Fruit fly (Drosophila melanogaster): ENCODE data around the gene mth.

The mth gene

DNA sequence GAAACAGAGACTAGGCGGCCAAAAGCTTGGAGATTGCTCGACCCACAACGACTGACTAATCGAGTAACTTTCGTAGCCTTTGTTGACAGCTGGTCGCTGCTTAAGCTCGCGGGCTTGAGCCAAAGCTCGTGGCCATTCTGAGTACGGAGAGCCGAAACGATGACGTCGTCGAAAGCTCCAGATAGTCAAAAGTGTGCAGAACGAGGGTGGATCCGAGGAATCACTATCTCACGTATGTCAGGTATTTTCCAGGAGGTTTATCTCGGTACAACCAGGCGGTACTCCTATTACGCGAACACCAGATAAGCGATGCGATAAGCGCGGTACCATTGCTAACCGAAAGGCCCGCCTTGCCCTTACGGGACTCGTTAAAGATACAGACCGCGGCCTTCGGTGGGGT is 35.1 kb downstream of the mth start:
- TF ChIP-seq sug (tag; optimal IDR thresholded peaks at IDR 0.05) (peak; percentile 64), CG13287 (GFP tag; IDR thresholded peaks at IDR 0.05; ENCODE audit: partially characterized antibody) (peak; percentile 35; the same call in 1 of the 2 replicates), hth (optimal IDR thresholded peaks at IDR 0.05) (no peak), ken (GFP tag; IDR thresholded peaks at IDR 0.05) (0 out of 3 replicates have a peak, but pooled peaks have one; percentile 21), CG12155 (GFP tag; optimal IDR thresholded peaks at IDR 0.05) (no peak), CrebB (tag; optimal IDR thresholded peaks at IDR 0.05) (peak; percentile 24), vnd (GFP tag; IDR thresholded peaks at IDR 0.05; ENCODE audit: partially characterized antibody) (no peak), CG17912 (GFP tag; optimal IDR thresholded peaks at IDR 0.05) (no peak), CG14667 (GFP tag; IDR thresholded peaks at IDR 0.05) (no peak), amos (GFP tag; IDR thresholded peaks at IDR 0.05; ENCODE audit: partially characterized antibody) (peak; percentile 45; the same call in 1 of the 2 replicates), B-H2 (GFP tag; optimal IDR thresholded peaks at IDR 0.05) (no peak), CG6854 (GFP tag; optimal IDR thresholded peaks at IDR 0.05) (peak; percentile 34), gcm (GFP tag; optimal IDR thresholded peaks at IDR 0.05) (no peak), sc (optimal IDR thresholded peaks at IDR 0.05) (no peak), sc (GFP tag; optimal IDR thresholded peaks at IDR 0.05) (no peak), CG18476 (GFP tag; optimal IDR thresholded peaks at IDR 0.05) (peak; percentile 87), Fer1 (GFP tag; optimal IDR thresholded peaks at IDR 0.05) (peak; percentile 50), z (GFP tag; IDR thresholded peaks at IDR 0.05) (peak; percentile 94), ara (GFP tag; IDR thresholded peaks at IDR 0.05) (no peak), HmgZ (tag; optimal IDR thresholded peaks at IDR 0.05) (peak; percentile 18), GATAe (GFP tag; conservative IDR thresholded peaks at IDR 0.05) (0 out of 2 replicates have a peak, but pooled peaks have one; percentile 28), Trl (optimal IDR thresholded peaks at IDR 0.05) (peak in 1 of 2 experiments; percentile 8), Trl (GFP tag; optimal IDR thresholded peaks at IDR 0.05) (no peak), chinmo (GFP tag; IDR thresholded peaks at IDR 0.05; ENCODE audit: partially characterized antibody) (peak; percentile 71; the same call in 3 of the 4 replicates), CG13894 (tag; optimal IDR thresholded peaks at IDR 0.05) (peak; percentile 94), Hand (GFP tag; optimal IDR thresholded peaks at IDR 0.05) (peak; percentile 14), CG34376 (GFP tag; optimal IDR thresholded peaks at IDR 0.05) (peak; percentile 75), CG10431 (GFP tag; optimal IDR thresholded peaks at IDR 0.05) (no peak), Kr (GFP tag; optimal IDR thresholded peaks at IDR 0.05) (no peak), CG42726 (GFP tag; IDR thresholded peaks at IDR 0.05; ENCODE audit: partially characterized antibody) (0 out of 2 replicates have a peak, but pooled peaks have one; percentile 5), kay (GFP tag; optimal IDR thresholded peaks at IDR 0.05) (peak; percentile 12), Med (GFP tag) (peak; percentile 28), Pdp1 (GFP tag; optimal IDR thresholded peaks at IDR 0.05) (peak in 1 of 2 experiments; percentile 76), Dbx (GFP tag; IDR thresholded peaks at IDR 0.05) (peak; percentile 30; the same call in 1 of the 3 replicates), exex (tag; optimal IDR thresholded peaks at IDR 0.05) (peak; percentile 60), HLH4C (GFP tag; IDR thresholded peaks at IDR 0.05; ENCODE audit: partially characterized antibody) (no peak), BtbVII (GFP tag; optimal IDR thresholded peaks at IDR 0.05) (peak; percentile 87), CG8478 (optimal IDR thresholded peaks at IDR 0.05) (no peak), CG34224 (GFP tag; IDR thresholded peaks at IDR 0.05; ENCODE audit: partially characterized antibody) (0 out of 3 replicates have a peak, but pooled peaks have one; percentile 43)

DNA sequence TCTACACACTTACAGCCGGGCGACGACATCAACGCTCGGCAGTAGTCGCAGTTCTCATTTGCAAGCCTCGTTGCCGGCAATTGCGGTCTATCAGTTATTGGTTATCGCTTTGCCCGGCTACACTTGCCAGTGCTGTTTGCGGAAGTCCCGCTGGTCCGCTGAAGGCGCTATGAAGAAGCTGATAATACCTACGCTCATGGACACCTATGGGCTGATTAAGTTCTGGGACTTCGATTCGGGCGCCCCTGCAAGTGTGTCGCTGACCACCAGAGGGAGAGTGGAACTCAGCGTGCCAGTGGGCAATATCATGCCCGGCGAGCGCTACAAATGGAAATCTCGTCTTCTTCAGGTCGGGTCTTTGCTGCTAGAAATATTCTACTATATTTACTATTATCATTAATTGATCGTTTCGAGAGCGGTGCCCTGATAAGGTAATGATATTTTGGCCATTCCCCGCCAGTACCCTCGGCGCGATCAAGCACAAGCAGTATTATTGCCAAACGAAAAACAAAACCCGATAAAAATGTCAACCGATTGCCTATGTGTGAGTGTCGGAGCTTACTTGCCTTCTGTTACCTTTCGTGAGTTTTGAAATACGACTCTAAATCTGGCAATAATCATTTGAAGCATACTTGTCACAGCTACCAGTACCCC is 46.7 kb downstream of the mth start:
- no peak for TF ChIP-seq row (GFP tag; IDR thresholded peaks at IDR 0.05)
- no peak for TF ChIP-seq da (GFP tag; optimal IDR thresholded peaks at IDR 0.05)
- peak; percentile 15 for TF ChIP-seq ERR (GFP tag; optimal IDR thresholded peaks at IDR 0.05)
- TF ChIP-seq lab (GFP tag; optimal IDR thresholded peaks at IDR 0.05): peak; percentile 58
- peak; percentile 20 for TF ChIP-seq zen (tag; optimal IDR thresholded peaks at IDR 0.05)
- TF ChIP-seq Antp (GFP tag; optimal IDR thresholded peaks at IDR 0.05): no peak
- peak; percentile 58 for TF ChIP-seq CG18599 (GFP tag; optimal IDR thresholded peaks at IDR 0.05)
- no peak for TF ChIP-seq ab (GFP tag; optimal IDR thresholded peaks at IDR 0.05)
- peak; percentile 45 for TF ChIP-seq BtbVII (GFP tag; optimal IDR thresholded peaks at IDR 0.05)
- peak; percentile 100 for TF ChIP-seq exex (tag; optimal IDR thresholded peaks at IDR 0.05)
- 0 out of 3 replicates have a peak, but pooled peaks have one; percentile 33 for TF ChIP-seq so (GFP tag; IDR thresholded peaks at IDR 0.05)
- peak; percentile 60 for TF ChIP-seq crol (GFP tag; IDR thresholded peaks at IDR 0.05)
- TF ChIP-seq CG8944 (GFP tag; optimal IDR thresholded peaks at IDR 0.05): no peak
- peak; percentile 30 for TF ChIP-seq GATAe (GFP tag; conservative IDR thresholded peaks at IDR 0.05)
- TF ChIP-seq vnd (GFP tag; IDR thresholded peaks at IDR 0.05; ENCODE audit: partially characterized antibody): 0 out of 3 replicates have a peak, but pooled peaks have one; percentile 36
